Fruit fly (Drosophila melanogaster): ENCODE measurements around the gene CG14050.

Gene CG14050

dm6 chrX:2329312-2329711 is 3.3 kb upstream of the CG14050 start (continued):
- TF ChIP-seq D (optimal IDR thresholded peaks at IDR 0.05): no peak
- peak; percentile 59 for TF ChIP-seq D (GFP tag; optimal IDR thresholded peaks at IDR 0.05)
- no peak for TF ChIP-seq ato (GFP tag; IDR thresholded peaks at IDR 0.05; ENCODE audit: partially characterized antibody)
- TF ChIP-seq CG17328 (GFP tag; IDR thresholded peaks at IDR 0.05): peak; percentile 90
- TF ChIP-seq kah (GFP tag; optimal IDR thresholded peaks at IDR 0.05): no peak
- TF ChIP-seq B-H2 (GFP tag; optimal IDR thresholded peaks at IDR 0.05): no peak
- TF ChIP-seq CG17829 (tag; optimal IDR thresholded peaks at IDR 0.05): peak; percentile 52
- peak; percentile 67 for TF ChIP-seq stc (GFP tag; IDR thresholded peaks at IDR 0.05)
- no peak for TF ChIP-seq Max (GFP tag; optimal IDR thresholded peaks at IDR 0.05)
- no peak for TF ChIP-seq ase (GFP tag; IDR thresholded peaks at IDR 0.05)
- TF ChIP-seq Antp (GFP tag; optimal IDR thresholded peaks at IDR 0.05): peak; percentile 76
- TF ChIP-seq CG7987 (GFP tag; optimal IDR thresholded peaks at IDR 0.05): peak; percentile 3
- TF ChIP-seq CG32532 (GFP tag; IDR thresholded peaks at IDR 0.05): peak; percentile 69
- TF ChIP-seq fru (optimal IDR thresholded peaks at IDR 0.05): no peak
- TF ChIP-seq Drgx (GFP tag; IDR thresholded peaks at IDR 0.05): no peak
- no peak for TF ChIP-seq CG7271 (tag; optimal IDR thresholded peaks at IDR 0.05)
- peak; percentile 10 for TF ChIP-seq CG5180 (GFP tag; optimal IDR thresholded peaks at IDR 0.05)
- TF ChIP-seq CG32772 (GFP tag; IDR thresholded peaks at IDR 0.05): peak; percentile 77
- peak; percentile 46 for TF ChIP-seq cato (GFP tag; optimal IDR thresholded peaks at IDR 0.05; ENCODE audit: borderline replicate concordance)
- 0 out of 2 replicates have a peak, but pooled peaks have one; percentile 31 for TF ChIP-seq sob (GFP tag; IDR thresholded peaks at IDR 0.05)
- TF ChIP-seq Adf1 (GFP tag; IDR thresholded peaks at IDR 0.05): peak; percentile 44; the same call in 1 of the 2 replicates
- TF ChIP-seq stwl (tag; optimal IDR thresholded peaks at IDR 0.05): no peak
- TF ChIP-seq H15 (GFP tag; IDR thresholded peaks at IDR 0.05): 0 out of 3 replicates have a peak, but pooled peaks have one; percentile 36
- no peak for TF ChIP-seq hbn (GFP tag; IDR thresholded peaks at IDR 0.05; ENCODE audit: partially characterized antibody)
- TF ChIP-seq Usf (GFP tag; optimal IDR thresholded peaks at IDR 0.05): peak; percentile 6
- peak; percentile 37 for TF ChIP-seq Sox100B (GFP tag; optimal IDR thresholded peaks at IDR 0.05)
- TF ChIP-seq fd102C (GFP tag; optimal IDR thresholded peaks at IDR 0.05): no peak
- peak; percentile 4 for TF ChIP-seq emc (GFP tag; optimal IDR thresholded peaks at IDR 0.05)
- peak; percentile 42 for TF ChIP-seq CG1603 (tag; optimal IDR thresholded peaks at IDR 0.05)
- no peak for TF ChIP-seq luna (GFP tag; optimal IDR thresholded peaks at IDR 0.05)
- no peak for TF ChIP-seq CG34376 (GFP tag; optimal IDR thresholded peaks at IDR 0.05)
- no peak for TF ChIP-seq CG10321 (GFP tag; IDR thresholded peaks at IDR 0.05)
- TF ChIP-seq Blimp-1 (GFP tag; optimal IDR thresholded peaks at IDR 0.05): peak; percentile 63
- TF ChIP-seq dpn (GFP tag; optimal IDR thresholded peaks at IDR 0.05): peak; percentile 81 to 88
- no peak for TF ChIP-seq CG14860 (GFP tag; IDR thresholded peaks at IDR 0.05; ENCODE audit: partially characterized antibody)
- peak; percentile 76 for TF ChIP-seq zfh1 (GFP tag; IDR thresholded peaks at IDR 0.05)
- peak; percentile 44 for TF ChIP-seq Abd-B (GFP tag; optimal IDR thresholded peaks at IDR 0.05)
- TF ChIP-seq nerfin-1 (tag; optimal IDR thresholded peaks at IDR 0.05): no peak
- TF ChIP-seq ash1 (GFP tag; optimal IDR thresholded peaks at IDR 0.05): no peak
- peak; percentile 46 for TF ChIP-seq CG18476 (GFP tag; optimal IDR thresholded peaks at IDR 0.05)
- peak; percentile 57; the same call in 1 of the 3 replicates for TF ChIP-seq so (GFP tag; IDR thresholded peaks at IDR 0.05)
- TF ChIP-seq CG17186 (GFP tag; optimal IDR thresholded peaks at IDR 0.05): no peak
- peak; percentile 69 for TF ChIP-seq Ssrp (tag; optimal IDR thresholded peaks at IDR 0.05)
- TF ChIP-seq nmo (GFP tag; optimal IDR thresholded peaks at IDR 0.05): peak; percentile 81
- no peak for TF ChIP-seq abd-A (tag; optimal IDR thresholded peaks at IDR 0.05)
- TF ChIP-seq CG2889 (GFP tag; IDR thresholded peaks at IDR 0.05): peak; percentile 59; the same call in 1 of the 3 replicates
- peak; percentile 83 for TF ChIP-seq CG13624 (GFP tag; optimal IDR thresholded peaks at IDR 0.05)
- TF ChIP-seq bsh (GFP tag; optimal IDR thresholded peaks at IDR 0.05): peak in 1 of 2 experiments; percentile 85
- peak; percentile 57; the same call in 1 of the 2 replicates for TF ChIP-seq CG4404 (GFP tag; IDR thresholded peaks at IDR 0.05)
- TF ChIP-seq maf-S (GFP tag; optimal IDR thresholded peaks at IDR 0.05): peak; percentile 84
- TF ChIP-seq CG6254 (GFP tag; optimal IDR thresholded peaks at IDR 0.05): peak; percentile 45
